Worm (Caenorhabditis elegans) whole organism, L4/young adult: Measurements from ENCODE around the gene fbxb-117.

Source experiments
- W03F9.2 ChIP-seq: fragments of 150-350 bp; optimal IDR thresholded peaks from 2 replicates; lab custom pipeline; 2014; ENCODE audit warnings: missing biosample characterization, missing genetic modification characterization
- dao-5 ChIP-seq: sonication (generic microtip); optimal IDR thresholded peaks from 2 replicates; lab custom pipeline; 2016; ENCODE audit warnings: missing genotype, missing genetic modification characterization, moderate library complexity, missing compliant biosample characterization
- him-1 ChIP-seq: sonication (generic microtip); optimal IDR thresholded peaks from 2 replicates; lab custom pipeline; 2016; ENCODE audit warnings: missing genotype, missing genetic modification reagents, missing genetic modification characterization, missing compliant biosample characterization

DNA sequence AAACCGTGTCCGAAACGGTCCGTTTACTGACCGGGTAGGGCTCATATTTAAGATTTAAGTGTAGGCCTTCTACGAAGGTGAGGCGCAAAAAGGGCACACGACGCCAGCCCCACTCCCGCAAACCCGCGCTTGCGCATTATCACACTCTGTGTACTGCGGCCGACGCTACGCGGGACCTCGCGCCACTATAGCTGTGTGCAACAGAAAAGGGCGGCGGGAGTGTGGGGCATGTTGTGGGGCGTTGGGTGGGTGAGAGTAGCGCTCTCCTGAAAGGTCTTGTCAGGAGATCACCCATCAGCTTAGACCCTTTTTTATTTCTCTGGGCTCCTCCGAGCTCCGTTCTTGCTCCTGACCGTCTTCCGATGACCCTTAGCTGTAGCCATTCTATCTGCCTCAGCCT lies 25.7 kb downstream of the fbxb-117 start:
- no peak for TF ChIP-seq him-1 (tag; lab: Kevin White, UChicago)
- TF ChIP-seq dao-5 (tag; lab: Kevin White, UChicago) = no peak
- TF ChIP-seq W03F9.2 (tag; lab: Kevin White, UChicago) = no peak
